Worm (Caenorhabditis elegans) whole organism, L1 larva: ENCODE results near the gene vha-1.

Experiments used
- C04F5.9 ChIP-seq: sonication (generic microtip); optimal IDR thresholded peaks from 2 replicates; lab custom pipeline; 2016; ENCODE audit warnings: missing genetic modification characterization, missing compliant biosample characterization
- C34B4.2 ChIP-seq: sonication (generic microtip); optimal IDR thresholded peaks from 2 replicates; lab custom pipeline; 2017; ENCODE audit warnings: mild to moderate bottlenecking, missing genetic modification characterization, missing compliant biosample characterization
- aha-1 ChIP-seq: fragments of 150-350 bp; optimal IDR thresholded peaks from 2 replicates; lab custom pipeline; 2014; ENCODE audit warnings: missing biosample characterization, missing genetic modification characterization
- alr-1 ChIP-seq: fragments of 200-800 bp; sonication (Bioruptor generic); optimal IDR thresholded peaks from 2 replicates; lab custom pipeline; 2018; ENCODE audit warnings: borderline replicate concordance, mild to moderate bottlenecking, missing genetic modification characterization, missing compliant biosample characterization
- ama-1 ChIP-seq: fragments of 150-350 bp; optimal IDR thresholded peaks from 2 replicates; lab custom pipeline; 2014
- ceh-63 ChIP-seq: fragments of 200-800 bp; sonication (Bioruptor generic); optimal IDR thresholded peaks from 2 replicates; lab custom pipeline; 2018; ENCODE audit warnings: mild to moderate bottlenecking, missing genetic modification characterization, missing compliant biosample characterization
- ceh-82 ChIP-seq, 3 experiments: fragments of 150-350 bp in 1 of 3; sonication (generic microtip) in 2 of 3; optimal IDR thresholded peaks; 2 replicates each; lab custom pipeline; 2014 to 2017; ENCODE audit warnings: missing biosample characterization in 3 of 3, missing genetic modification characterization in 3 of 3
- ceh-88 ChIP-seq: fragments of 200-800 bp; sonication (Bioruptor generic); IDR thresholded peaks from 2 replicates; pipeline ENCODE4 v1.3.6; 2022; ENCODE audit warnings: missing genetic modification characterization, missing compliant biosample characterization
- ces-1 ChIP-seq: fragments of 150-350 bp; optimal IDR thresholded peaks from 2 replicates; lab custom pipeline; 2014; ENCODE audit warnings: missing biosample characterization, missing genetic modification reagents, missing genetic modification characterization
- dpl-1 ChIP-seq, 3 experiments: fragments of 150-350 bp in 2 of 3; sonication (generic microtip) in 1 of 3; optimal IDR thresholded peaks; 2 replicates each; lab custom pipeline; 2014 to 2017; ENCODE audit warnings: missing biosample characterization in 3 of 3, missing genetic modification characterization in 3 of 3, missing genetic modification reagents in 3 of 3
- dsc-1 ChIP-seq: sonication (generic microtip); optimal IDR thresholded peaks from 2 replicates; lab custom pipeline; 2016; ENCODE audit warnings: mild to moderate bottlenecking, missing genetic modification characterization, missing compliant biosample characterization
- efl-1 ChIP-seq, 4 experiments: fragments of 150-350 bp; optimal IDR thresholded peaks in 3 of 4; peaks in 1 of 4; 1 replicate in 1 of 4; 2 replicates in 3 of 4; lab custom pipeline; 2014; ENCODE audit warnings: missing biosample characterization in 2 of 4, missing genetic modification characterization in 2 of 4, missing genetic modification reagents in 2 of 4
- fkh-8 ChIP-seq: sonication (generic microtip); optimal IDR thresholded peaks from 2 replicates; lab custom pipeline; 2016; ENCODE audit warnings: mild to moderate bottlenecking, missing genetic modification characterization, missing compliant biosample characterization
- grh-1 ChIP-seq: fragments of 200-800 bp; sonication (Bioruptor generic); IDR thresholded peaks from 2 replicates; pipeline ENCODE4 v1.3.6; 2022; ENCODE audit warnings: missing genetic modification reagents, missing genetic modification characterization, missing compliant biosample characterization
- hlh-4 ChIP-seq: sonication (generic microtip); optimal IDR thresholded peaks from 2 replicates; lab custom pipeline; 2016; ENCODE audit warnings: mild to moderate bottlenecking, missing genetic modification characterization, missing compliant biosample characterization
- hpl-2 ChIP-seq: fragments of 150-350 bp; optimal IDR thresholded peaks from 2 replicates; lab custom pipeline; 2014; ENCODE audit warnings: missing biosample characterization, missing genetic modification reagents, missing genetic modification characterization
- irx-1 ChIP-seq: sonication (generic microtip); optimal IDR thresholded peaks from 2 replicates; lab custom pipeline; 2016; ENCODE audit warnings: missing genetic modification characterization, missing compliant biosample characterization
- isw-1 ChIP-seq: fragments of 200-800 bp; sonication (Bioruptor generic); IDR thresholded peaks from 2 replicates; pipeline ENCODE4 v1.3.6; 2022; ENCODE audit warnings: missing genetic modification characterization, missing compliant biosample characterization
- lin-15B ChIP-seq: fragments of 150-350 bp; sonication (generic microtip); optimal IDR thresholded peaks from 3 replicates; lab custom pipeline; 2014; ENCODE audit warnings: missing biosample characterization, missing genetic modification characterization
- lin-39 ChIP-seq: fragments of 150-350 bp; optimal IDR thresholded peaks from 2 replicates; lab custom pipeline; 2014; ENCODE audit warnings: missing biosample characterization, missing genetic modification reagents, missing genetic modification characterization
- lsy-2 ChIP-seq, 2 experiments: fragments of 150-350 bp; optimal IDR thresholded peaks; 2 replicates each; lab custom pipeline; 2014; ENCODE audit warnings: missing biosample characterization in 2 of 2, missing genetic modification characterization in 2 of 2
- mab-9 ChIP-seq: fragments of 200-800 bp; sonication (Bioruptor generic); IDR thresholded peaks from 2 replicates; pipeline ENCODE4 v1.3.6; 2022; ENCODE audit warnings: missing genetic modification reagents, missing genetic modification characterization, missing compliant biosample characterization
- mep-1 ChIP-seq: fragments of 150-350 bp; optimal IDR thresholded peaks from 2 replicates; lab custom pipeline; 2014; ENCODE audit warnings: missing biosample characterization, missing genetic modification characterization
- nhr-20 ChIP-seq: sonication (generic microtip); optimal IDR thresholded peaks from 2 replicates; lab custom pipeline; 2016; ENCODE audit warnings: mild to moderate bottlenecking, missing genetic modification characterization, missing compliant biosample characterization
- nhr-237 ChIP-seq: fragments of 150-350 bp; optimal IDR thresholded peaks from 2 replicates; lab custom pipeline; 2014; ENCODE audit warnings: missing biosample characterization, missing genetic modification characterization
- nhr-71 ChIP-seq: sonication (generic microtip); optimal IDR thresholded peaks from 2 replicates; lab custom pipeline; 2016; ENCODE audit warnings: mild to moderate bottlenecking, missing genetic modification characterization, moderate library complexity, missing compliant biosample characterization
- nhr-76 ChIP-seq: sonication (generic microtip); optimal IDR thresholded peaks from 2 replicates; lab custom pipeline; 2017; ENCODE audit warnings: missing biosample characterization, missing genetic modification characterization
- nhr-90 ChIP-seq: sonication (generic microtip); optimal IDR thresholded peaks from 2 replicates; lab custom pipeline; 2016; ENCODE audit warnings: mild to moderate bottlenecking, missing genetic modification characterization, missing compliant biosample characterization; ENCODE audit not compliant: poor library complexity
- pag-3 ChIP-seq: sonication (generic microtip); optimal IDR thresholded peaks from 2 replicates; lab custom pipeline; 2017; ENCODE audit warnings: missing genetic modification characterization, mild to moderate bottlenecking, missing compliant biosample characterization, antibody characterized with exemption, borderline replicate concordance; ENCODE audit not compliant: insufficient read depth
- pax-3 ChIP-seq: fragments of 200-800 bp; sonication (Bioruptor generic); optimal IDR thresholded peaks from 2 replicates; lab custom pipeline; 2018; ENCODE audit warnings: mild to moderate bottlenecking, missing genetic modification characterization, moderate library complexity, missing compliant biosample characterization
- rnt-1 ChIP-seq: sonication (generic microtip); optimal IDR thresholded peaks from 2 replicates; lab custom pipeline; 2016; ENCODE audit warnings: mild to moderate bottlenecking, missing genetic modification characterization, moderate library complexity, missing compliant biosample characterization
- skn-1 ChIP-seq: fragments of 150-350 bp; optimal IDR thresholded peaks from 2 replicates; lab custom pipeline; 2014; ENCODE audit warnings: missing biosample characterization, missing genetic modification characterization
- snpc-4 ChIP-seq: fragments of 150-350 bp; optimal IDR thresholded peaks from 2 replicates; lab custom pipeline; 2014; ENCODE audit warnings: missing biosample characterization, missing genetic modification characterization
- snu-23 ChIP-seq: sonication (generic microtip); optimal IDR thresholded peaks from 2 replicates; lab custom pipeline; 2016; ENCODE audit warnings: missing genetic modification characterization, missing compliant biosample characterization
- sptf-1 ChIP-seq: fragments of 150-350 bp; optimal IDR thresholded peaks from 2 replicates; lab custom pipeline; 2014; ENCODE audit warnings: missing biosample characterization, missing genetic modification characterization
- tbx-2 ChIP-seq: sonication (generic microtip); optimal IDR thresholded peaks from 2 replicates; lab custom pipeline; 2016; ENCODE audit warnings: missing genetic modification characterization, missing compliant biosample characterization
- unc-62 ChIP-seq: fragments of 150-350 bp; optimal IDR thresholded peaks from 2 replicates; lab custom pipeline; 2014; ENCODE audit warnings: missing biosample characterization, missing genetic modification reagents, missing genetic modification characterization
- unc-86 ChIP-seq: sonication (generic microtip); optimal IDR thresholded peaks from 2 replicates; lab custom pipeline; 2016; ENCODE audit warnings: missing genetic modification characterization, missing compliant biosample characterization
- unc-98 ChIP-seq: fragments of 200-800 bp; sonication (Bioruptor generic); IDR thresholded peaks from 2 replicates; pipeline ENCODE4 v1.3.6; 2022; ENCODE audit warnings: missing genetic modification characterization, missing compliant biosample characterization
- vab-15 ChIP-seq: sonication (generic microtip); optimal IDR thresholded peaks from 2 replicates; lab custom pipeline; 2017; ENCODE audit warnings: missing genotype, mild to moderate bottlenecking, missing genetic modification characterization, missing compliant biosample characterization
- ztf-4 ChIP-seq: fragments of 150-350 bp; optimal IDR thresholded peaks from 2 replicates; lab custom pipeline; 2014; ENCODE audit warnings: missing biosample characterization, missing genetic modification characterization

vha-1 gene

DNA sequence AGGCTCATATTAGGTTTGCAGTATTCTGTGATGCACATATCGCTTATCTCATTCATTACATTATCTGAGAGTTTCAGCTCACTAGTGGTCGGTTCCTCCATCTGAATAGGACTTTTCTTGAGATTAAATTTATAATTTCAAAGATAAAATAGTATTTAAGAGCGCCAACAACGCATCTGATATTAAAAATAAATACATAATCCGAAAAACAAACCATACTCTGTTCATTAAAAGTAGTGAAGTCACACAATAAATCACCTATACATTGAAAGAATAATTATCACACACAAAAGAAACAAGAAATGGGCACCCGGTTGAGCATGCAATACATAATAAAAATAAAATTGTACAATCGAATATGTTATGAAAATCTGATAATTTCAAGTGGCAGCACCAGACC, 23.6 kb upstream of the vha-1 start, which contains the start of gene vps-53:
Gene vps-53, minus strand, starts transcription at position 101 of the 400 bp plus-strand sequence.
- TF ChIP-seq vab-15 (tag; lab: Kevin White, UChicago) (no peak), tbx-2 (tag; lab: Kevin White, UChicago) (no peak), lin-39 (tag; lab: Kevin White, UChicago) (no peak), snu-23 (GFP tag; lab: Kevin White, UChicago) (no peak), pax-3 (tag; lab: Kevin White, UChicago) (no peak), nhr-76 (no peak), nhr-237 (no peak), unc-86 (no peak)

ce11 chrIII:9758848-9759247, 22.2 kb upstream of the vha-1 start, which contains the start of gene rmd-1:
TSS of gene rmd-1 (plus strand) at chrIII:9759094.
- no peak for TF ChIP-seq ama-1 (lab: Kevin White, UChicago)

ce11 chrIII:9760184-9760583, 20.9 kb upstream of the vha-1 start:
- no peak for TF ChIP-seq aha-1
- TF ChIP-seq unc-62: no peak

ce11 chrIII:9762093-9762748, 18.8 kb upstream of the vha-1 start, which contains the start of gene gcc-2:
TSS of gene gcc-2 (minus strand) at chrIII:9762143.
- TF ChIP-seq pax-3 (tag; lab: Kevin White, UChicago): no peak
- no peak for TF ChIP-seq alr-1 (tag; lab: Kevin White, UChicago)

- TF ChIP-seq lsy-2 (tag; optimal IDR thresholded peaks at IDR 0.05; lab: Kevin White, UChicago) (no peak), dpl-1 (GFP tag; optimal IDR thresholded peaks at IDR 0.05; lab: Kevin White, UChicago) (no peak), C34B4.2 (tag; lab: Kevin White, UChicago) (no peak), irx-1 (no peak), unc-98 (no peak), ces-1 (GFP tag; lab: Kevin White, UChicago) (no peak), lin-15B (tag; lab: Kevin White, UChicago) (no peak), rnt-1 (no peak), efl-1 (optimal IDR thresholded peaks at IDR 0.05; lab: Kevin White, UChicago) (no peak), efl-1 (GFP tag; optimal IDR thresholded peaks at IDR 0.05 in 1 of 2; lab: Kevin White, UChicago) (no peak), nhr-71 (tag; lab: Kevin White, UChicago) (no peak), mab-9 (GFP tag; lab: Robert Waterston, UW) (no peak), mep-1 (tag; lab: Kevin White, UChicago) (no peak), snpc-4 (no peak), sptf-1 (no peak), pag-3 (no peak), skn-1 (no peak), dsc-1 (tag; lab: Kevin White, UChicago) (no peak), ceh-88 (GFP tag; lab: Robert Waterston, UW) (no peak), nhr-90 (tag; lab: Kevin White, UChicago) (no peak)
Measured at ce11 chrIII:9764718-9765117, 16.3 kb upstream of the vha-1 start.

DNA sequence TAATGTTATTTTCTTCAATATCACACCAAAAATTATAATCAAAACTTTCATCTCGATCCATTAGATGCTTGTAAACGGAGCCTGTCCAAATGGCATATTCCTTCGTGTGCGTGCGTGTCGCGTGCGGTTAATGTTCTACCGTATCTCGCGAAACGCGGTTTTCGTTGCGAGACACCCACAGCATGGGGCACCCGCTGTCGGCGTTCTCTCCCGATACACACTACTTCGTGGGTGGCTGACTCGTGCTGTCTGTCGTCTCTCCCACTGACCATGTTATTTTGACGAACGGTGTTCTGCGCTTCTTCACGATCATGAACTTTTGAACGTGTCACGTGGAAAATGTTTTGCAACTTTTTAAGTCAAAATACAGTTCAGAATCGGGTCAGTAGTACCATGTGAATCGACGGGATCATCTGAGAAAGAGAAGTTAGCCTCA, 15.6 kb upstream of the vha-1 start:
- TF ChIP-seq C04F5.9 (tag; lab: Kevin White, UChicago) (peak; percentile 94), nhr-237 (peak; percentile 89), nhr-20 (peak; percentile 99), hlh-4 (tag; lab: Kevin White, UChicago) (no peak), isw-1 (GFP tag; lab: Robert Waterston, UW) (peak; percentile 98), fkh-8 (peak; percentile 99), unc-98 (peak; percentile 60; the same call in 1 of the 2 replicates), grh-1 (GFP tag; lab: Robert Waterston, UW) (peak; percentile 98), nhr-90 (tag; lab: Kevin White, UChicago) (peak; percentile 98), ceh-63 (GFP tag; lab: Kevin White, UChicago) (peak; percentile 34), ceh-88 (GFP tag; lab: Robert Waterston, UW) (peak; percentile 97), mab-9 (GFP tag; lab: Robert Waterston, UW) (peak; percentile 95), ceh-82 (tag; optimal IDR thresholded peaks at IDR 0.05; lab: Kevin White, UChicago) (peak; percentile 90 to 98 (median 97)), hpl-2 (GFP tag; lab: Kevin White, UChicago) (peak; percentile 89), ama-1 (lab: Kevin White, UChicago) (peak; percentile 98), unc-62 (peak; percentile 74), pax-3 (tag; lab: Kevin White, UChicago) (peak; percentile 98), dsc-1 (tag; lab: Kevin White, UChicago) (peak; percentile 98), pag-3 (no peak), ztf-4 (peak; percentile 99), snpc-4 (peak; percentile 84)
